Worm (Caenorhabditis elegans): ENCODE data around the gene unc-26.

unc-26 gene

DNA sequence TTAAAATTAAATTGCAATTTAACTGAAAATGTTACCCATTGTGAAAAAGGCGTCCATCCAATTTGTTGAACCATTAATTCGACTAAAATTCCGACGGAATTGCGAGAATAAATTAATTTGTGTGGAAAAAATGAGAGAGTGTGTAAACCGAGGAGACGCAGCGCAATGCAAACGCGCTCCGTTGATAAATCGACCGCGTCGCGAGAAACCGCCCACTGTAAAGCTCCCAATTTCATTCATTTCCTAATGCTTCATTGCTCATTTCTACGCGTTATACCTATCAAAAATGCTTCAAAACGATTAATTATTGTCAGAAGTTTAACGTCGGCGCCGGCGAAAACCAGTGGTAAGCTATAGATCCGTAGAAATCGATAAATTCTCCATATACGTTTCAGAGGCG, 25.4 kb upstream of the unc-26 start, which contains the start of the genes Y67H2A.2 and micu-1 (continued):
- TF ChIP-seq pbrm-1 (GFP tag; IDR thresholded peaks at IDR 0.05) (peak; percentile 66; the same call in 1 of the 2 replicates), cebp-1 (GFP tag; IDR thresholded peaks at IDR 0.05) (no peak), cebp-1 (tag; optimal IDR thresholded peaks at IDR 0.05) (peak; percentile 51), chd-7 (tag; optimal IDR thresholded peaks at IDR 0.05) (no peak), K11D2.4 (GFP tag; IDR thresholded peaks at IDR 0.05) (peak; percentile 16; the same call in 1 of the 2 replicates), hmg-1.2 (GFP tag; IDR thresholded peaks at IDR 0.05) (peak; percentile 99), snpc-4 (GFP tag; optimal IDR thresholded peaks at IDR 0.05) (no peak), snpc-4 (tag; optimal IDR thresholded peaks at IDR 0.05) (peak in 2 of 4 experiments; percentile 30 to 59), F22D6.2 (tag; optimal IDR thresholded peaks at IDR 0.05) (no peak), attf-5 (GFP tag; optimal IDR thresholded peaks at IDR 0.05) (peak; percentile 9), lin-35 (GFP tag; optimal IDR thresholded peaks at IDR 0.05) (peak in 1 of 3 experiments; percentile 34), mcd-1 (GFP tag; IDR thresholded peaks at IDR 0.05) (peak; percentile 99), lin-54 (GFP tag; optimal IDR thresholded peaks at IDR 0.05) (peak; percentile 40), B0035.1 (tag; optimal IDR thresholded peaks at IDR 0.05) (no peak), F33H1.4 (GFP tag; IDR thresholded peaks at IDR 0.05) (peak; percentile 50), F23B12.7 (tag; optimal IDR thresholded peaks at IDR 0.05; ENCODE audit: insufficient read depth) (peak; percentile 3), lin-40 (tag; optimal IDR thresholded peaks at IDR 0.05) (peak; percentile 75), somi-1 (GFP tag; optimal IDR thresholded peaks at IDR 0.05) (no peak)

DNA sequence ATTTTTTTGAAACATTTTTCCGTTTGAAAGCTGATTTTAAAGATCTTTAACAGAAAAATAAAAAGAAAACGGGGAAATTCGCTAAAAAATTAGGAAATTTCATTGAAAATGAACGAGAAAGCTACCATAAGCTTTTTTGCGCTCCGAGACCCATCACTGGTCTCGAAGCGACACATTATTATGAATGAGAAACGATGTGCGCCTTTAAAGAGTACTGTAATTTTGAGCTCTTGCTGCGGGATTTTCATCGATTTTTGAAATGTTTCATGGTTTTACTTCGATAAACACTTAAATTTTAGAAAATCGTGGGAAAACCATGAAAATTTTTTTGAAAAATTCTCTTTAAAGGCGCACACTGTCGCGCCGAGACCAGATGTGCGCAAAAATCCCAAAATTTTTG, 17.9 kb upstream of the unc-26 start:
- TF ChIP-seq F33H1.4 (GFP tag; IDR thresholded peaks at IDR 0.05) (peak; percentile 77), F49E8.2 (tag; optimal IDR thresholded peaks at IDR 0.05; ENCODE audit: insufficient read depth) (peak; percentile 54), xnd-1 (tag; optimal IDR thresholded peaks at IDR 0.05) (peak; percentile 20), F52B5.7 (tag; optimal IDR thresholded peaks at IDR 0.05) (no peak), snpc-4 (GFP tag; optimal IDR thresholded peaks at IDR 0.05) (no peak), snpc-4 (tag; optimal IDR thresholded peaks at IDR 0.05) (peak in 1 of 4 experiments; percentile 43), nfya-1 (tag; optimal IDR thresholded peaks at IDR 0.05; ENCODE audit: borderline replicate concordance, insufficient read depth) (no peak), ceh-91 (GFP tag; IDR thresholded peaks at IDR 0.05) (0 out of 2 replicates have a peak, but pooled peaks have one; percentile 24), rpc-1 (optimal IDR thresholded peaks at IDR 0.05) (no peak), rpc-1 (tag; optimal IDR thresholded peaks at IDR 0.05) (no peak), dpl-1 (GFP tag; optimal IDR thresholded peaks at IDR 0.05) (peak; percentile 4), lsl-1 (GFP tag; optimal IDR thresholded peaks at IDR 0.05) (peak; percentile 81), nhr-27 (tag; optimal IDR thresholded peaks at IDR 0.05) (no peak), madf-6 (GFP tag; IDR thresholded peaks at IDR 0.05) (peak; percentile 48; the same call in 1 of the 2 replicates), D2030.7 (GFP tag; IDR thresholded peaks at IDR 0.05) (peak; percentile 50; the same call in 1 of the 2 replicates), aptf-2 (GFP tag; conservative IDR thresholded peaks at IDR 0.05) (no peak)

ce11 chrIV:13289321-13289720, 17.0 kb upstream of the unc-26 start, which contains the start of gene Y67H2A.10:
TSS of gene Y67H2A.10 (minus strand) at chrIV:13289504.
- TF ChIP-seq efl-1 (GFP tag; optimal IDR thresholded peaks at IDR 0.05), result peak; percentile 21
- no peak for TF ChIP-seq D2030.7 (GFP tag; IDR thresholded peaks at IDR 0.05)
- no peak for TF ChIP-seq mes-4 (tag; optimal IDR thresholded peaks at IDR 0.05)
- peak; percentile 16 for TF ChIP-seq attf-5 (GFP tag; optimal IDR thresholded peaks at IDR 0.05)
- 0 out of 2 replicates have a peak, but pooled peaks have one; percentile 51 for TF ChIP-seq cebp-2 (GFP tag; IDR thresholded peaks at IDR 0.05)
- TF ChIP-seq ztf-28 (GFP tag; IDR thresholded peaks at IDR 0.05), result no peak
